Worm (Caenorhabditis elegans) whole organism, L4/young adult: ENCODE measurements around the gene str-163.

ENCODE experiments used
- W03F9.2 ChIP-seq: fragments of 150-350 bp; optimal IDR thresholded peaks from 2 replicates; lab custom pipeline; 2014; ENCODE audit warnings: missing biosample characterization, missing genetic modification characterization
- him-1 ChIP-seq: sonication (generic microtip); optimal IDR thresholded peaks from 2 replicates; lab custom pipeline; 2016; ENCODE audit warnings: missing genotype, missing genetic modification reagents, missing genetic modification characterization, missing compliant biosample characterization

DNA sequence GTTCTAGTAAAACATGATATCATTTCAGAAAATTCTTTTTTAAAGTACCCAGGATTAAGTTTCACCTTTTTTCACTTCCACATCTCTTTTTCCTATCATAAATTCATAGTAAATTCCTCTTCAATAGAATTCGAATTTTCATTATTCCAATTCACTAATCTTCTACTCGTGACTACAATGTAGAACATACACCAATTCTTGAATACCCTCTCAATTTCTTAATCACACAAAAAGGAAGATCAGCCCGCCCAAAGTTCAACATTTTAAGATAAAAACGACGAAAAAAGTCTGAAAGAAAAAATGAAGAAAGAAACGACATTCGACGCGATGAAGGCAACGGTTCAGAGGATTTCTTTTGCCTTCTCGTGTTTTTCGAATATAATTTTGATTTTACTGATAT, at the start of gene str-163:
- TF ChIP-seq W03F9.2 (no peak), him-1 (tag; lab: Kevin White, UChicago) (no peak)
